Fruit fly (Drosophila melanogaster) Kc167 (cell line): ENCODE results near the gene lap.

ENCODE experiments used
- Myc ChIP-seq: fragments of >200 bp; optimal IDR thresholded peaks from 2 replicates; lab custom pipeline; 2017; ENCODE audit warnings: missing external identifiers
- Sin3A ChIP-seq: fragments of >200 bp; optimal IDR thresholded peaks from 2 replicates; lab custom pipeline; 2018; ENCODE audit warnings: missing external identifiers
- h ChIP-seq: fragments of >200 bp; optimal IDR thresholded peaks from 3 replicates; lab custom pipeline; 2018; ENCODE audit warnings: missing external identifiers
- insv ChIP-seq: fragments of >200 bp; optimal IDR thresholded peaks from 3 replicates; lab custom pipeline; 2018; ENCODE audit warnings: missing external identifiers
- psq ChIP-seq: fragments of >200 bp; optimal IDR thresholded peaks from 2 replicates; lab custom pipeline; 2017; ENCODE audit warnings: missing external identifiers
- ttk ChIP-seq: sonication (Bioruptor generic); optimal IDR thresholded peaks from 2 replicates; lab custom pipeline; 2017; ENCODE audit warnings: missing external identifiers

lap gene

DNA sequence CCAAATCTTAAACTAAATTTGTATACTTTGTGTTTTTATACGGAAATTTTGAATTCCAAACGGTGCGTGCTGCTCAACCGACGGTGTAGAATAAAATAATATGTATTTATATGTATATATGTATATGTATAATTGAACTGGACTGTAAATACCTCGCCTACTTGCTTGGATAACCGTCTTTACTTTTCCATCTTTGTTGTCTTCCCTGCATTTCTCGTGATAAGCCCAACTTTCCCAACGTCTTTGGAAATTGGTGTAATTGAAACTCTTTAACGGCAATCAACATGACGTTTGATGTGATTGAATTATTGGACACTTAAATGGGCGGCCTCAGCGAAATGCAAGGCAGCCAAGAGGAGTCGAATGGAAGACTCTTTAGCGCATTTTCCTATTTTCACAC is 21.5 kb downstream of the lap start, which contains the start of gene CG1288:
CG1288 (minus strand) TSS at position 101 of the 400 bp plus-strand sequence.
- TF ChIP-seq Sin3A (lab: Kevin White, UChicago) (no peak), ttk (lab: Kevin White, UChicago) (no peak), Myc (lab: Kevin White, UChicago) (no peak), psq (lab: Kevin White, UChicago) (no peak), insv (no peak), h (no peak)

dm6 chr3R:7216924-7217529 is 30.2 kb downstream of the lap start, which contains the start of gene CG14606:
TSS of gene CG14606 (minus strand) at chr3R:7217083.
- TF ChIP-seq Myc (lab: Kevin White, UChicago) (no peak), insv (no peak), psq (lab: Kevin White, UChicago) (no peak), Sin3A (lab: Kevin White, UChicago) (no peak), ttk (lab: Kevin White, UChicago) (no peak), h (no peak)

- TF ChIP-seq Sin3A (lab: Kevin White, UChicago), result no peak
Observed at dm6 chr3R:7219605-7220004, 32.8 kb downstream of the lap start, which contains the start of gene CG14605. TSS of gene CG14605 (minus strand) at chr3R:7219705.

DNA sequence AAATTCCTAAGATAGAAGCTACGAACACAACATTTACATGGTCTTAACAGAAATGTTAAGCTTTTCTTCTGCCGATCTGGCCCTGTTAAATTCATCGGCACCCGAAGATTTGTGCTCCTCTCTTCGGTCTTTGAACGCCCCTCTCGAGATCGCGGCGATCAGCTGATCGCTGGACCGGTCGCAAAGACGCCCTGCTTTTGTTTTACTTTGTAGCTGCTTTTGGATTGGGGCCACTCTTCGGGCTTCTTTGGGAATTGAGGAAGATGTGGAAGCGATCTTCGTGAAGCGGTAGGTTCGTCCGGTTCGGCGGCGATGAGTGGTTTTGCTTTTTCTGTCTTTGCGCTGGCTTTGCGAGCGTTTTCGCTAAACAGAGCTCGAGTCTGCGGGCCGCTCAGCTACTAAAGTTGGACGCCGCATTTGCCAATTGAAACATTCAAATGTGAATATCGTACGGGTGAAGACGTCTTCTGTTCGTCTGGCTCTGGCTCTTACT is 37.2 kb downstream of the lap start, which contains the start of gene thw:
thw (plus strand) TSS at position 443 of the 493 bp plus-strand sequence.
- TF ChIP-seq Myc (lab: Kevin White, UChicago) (no peak), psq (lab: Kevin White, UChicago) (no peak), ttk (lab: Kevin White, UChicago) (no peak), insv (no peak), Sin3A (lab: Kevin White, UChicago) (no peak), h (no peak)

DNA sequence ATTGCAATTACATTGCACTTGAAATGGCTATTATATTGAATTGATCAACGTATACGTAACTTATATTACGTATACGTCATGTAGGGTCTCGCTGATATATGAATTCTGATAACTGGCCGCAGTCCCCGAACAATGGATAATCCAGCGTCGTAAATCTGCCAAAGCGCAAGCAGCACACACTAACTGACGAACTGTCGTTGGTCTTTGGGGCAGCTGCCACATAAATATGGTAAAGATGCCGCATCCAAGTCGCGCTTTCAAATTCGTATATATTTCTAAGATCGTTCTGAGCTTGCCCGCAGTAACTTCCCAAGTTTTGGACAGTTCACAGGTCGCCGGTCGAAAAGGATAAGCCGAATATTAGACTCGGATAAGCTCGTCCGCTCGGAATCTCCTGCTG is 54.7 kb downstream of the lap start, which contains the start of gene CG14607:
CG14607 (plus strand) TSS at position 301 of the 400 bp plus-strand sequence.
- no peak for TF ChIP-seq h
- no peak for TF ChIP-seq ttk (lab: Kevin White, UChicago)
- TF ChIP-seq psq (lab: Kevin White, UChicago), result no peak
- TF ChIP-seq insv, result no peak
- TF ChIP-seq Sin3A (lab: Kevin White, UChicago), result no peak
- TF ChIP-seq Myc (lab: Kevin White, UChicago), result no peak

- TF ChIP-seq psq (lab: Kevin White, UChicago) (no peak), insv (no peak), ttk (lab: Kevin White, UChicago) (no peak), h (no peak), Sin3A (lab: Kevin White, UChicago) (no peak), Myc (lab: Kevin White, UChicago) (no peak)
Observed at dm6 chr3R:7246889-7247288, 60.1 kb downstream of the lap start, which contains the start of the genes Noc3 and CG10053. TSS of gene Noc3 (minus strand) at chr3R:7246969. TSS of gene CG10053 (plus strand) at chr3R:7247090.

dm6 chr3R:7249460-7249859 is 62.7 kb downstream of the lap start, which contains the start of the genes CG1227 and Dtwd2:
TSS of gene CG1227 (minus strand) at chr3R:7249738.
TSS of gene Dtwd2 (plus strand) at chr3R:7249795.
- TF ChIP-seq Sin3A (lab: Kevin White, UChicago) (no peak), ttk (lab: Kevin White, UChicago) (no peak), h (no peak), psq (lab: Kevin White, UChicago) (no peak), insv (no peak)
